Worm (Caenorhabditis elegans): ENCODE results near the gene cox-18.

Gene cox-18

DNA sequence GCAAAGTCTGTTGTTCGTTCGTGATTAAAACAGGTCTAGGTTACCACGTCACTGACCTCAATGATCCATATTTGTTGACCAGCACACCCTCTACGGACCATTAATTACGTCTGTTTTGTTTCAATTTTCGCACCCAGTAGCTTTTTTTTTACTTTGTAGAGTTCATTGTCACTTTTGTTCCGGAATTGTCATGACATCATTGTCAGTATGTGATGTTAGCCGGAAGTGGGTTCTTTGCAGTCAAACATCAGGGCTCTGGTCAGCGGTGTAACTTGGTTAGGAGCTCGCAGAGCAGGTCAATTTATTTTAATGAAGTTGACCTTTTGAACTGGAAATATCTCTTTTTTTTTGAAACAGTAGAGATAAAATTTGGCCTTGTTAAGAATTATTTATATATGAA is 39.4 kb downstream of the cox-18 start, which contains the start of gene C44B12.6:
TSS of gene C44B12.6 (minus strand) at position 101 of the 400 bp plus-strand sequence.
- TF ChIP-seq aha-1 (tag) (peak; percentile 38), zfp-2 (tag; optimal IDR thresholded peaks at IDR 0.05) (no peak)

- TF ChIP-seq nhr-28 (tag; optimal IDR thresholded peaks at IDR 0.05): peak; percentile 92
- TF ChIP-seq dve-1 (tag; optimal IDR thresholded peaks at IDR 0.05; ENCODE audit: insufficient read depth): peak; percentile 45
- peak; percentile 26 for TF ChIP-seq nhr-77 (tag; optimal IDR thresholded peaks at IDR 0.05)
- TF ChIP-seq mdl-1 (tag; optimal IDR thresholded peaks at IDR 0.05): peak in 1 of 2 experiments; percentile 30
- TF ChIP-seq daf-16 (GFP tag; optimal IDR thresholded peaks at IDR 0.05): no peak
- TF ChIP-seq daf-16 (tag; optimal IDR thresholded peaks at IDR 0.05): peak; percentile 93
- TF ChIP-seq pqm-1 (tag; optimal IDR thresholded peaks at IDR 0.05): peak; percentile 93
- no peak for TF ChIP-seq D1046.2 (GFP tag; IDR thresholded peaks at IDR 0.05)
- peak; percentile 86 for TF ChIP-seq dmd-6 (GFP tag; IDR thresholded peaks at IDR 0.05)
- no peak for TF ChIP-seq R02D3.7 (tag; optimal IDR thresholded peaks at IDR 0.05)
- TF ChIP-seq saeg-2 (GFP tag; IDR thresholded peaks at IDR 0.05): no peak
- peak; percentile 59 for TF ChIP-seq hlh-11 (tag; optimal IDR thresholded peaks at IDR 0.05)
These were observed 50.3 kb downstream of the cox-18 start for ce11 chrIV:1147594-1147993.

DNA sequence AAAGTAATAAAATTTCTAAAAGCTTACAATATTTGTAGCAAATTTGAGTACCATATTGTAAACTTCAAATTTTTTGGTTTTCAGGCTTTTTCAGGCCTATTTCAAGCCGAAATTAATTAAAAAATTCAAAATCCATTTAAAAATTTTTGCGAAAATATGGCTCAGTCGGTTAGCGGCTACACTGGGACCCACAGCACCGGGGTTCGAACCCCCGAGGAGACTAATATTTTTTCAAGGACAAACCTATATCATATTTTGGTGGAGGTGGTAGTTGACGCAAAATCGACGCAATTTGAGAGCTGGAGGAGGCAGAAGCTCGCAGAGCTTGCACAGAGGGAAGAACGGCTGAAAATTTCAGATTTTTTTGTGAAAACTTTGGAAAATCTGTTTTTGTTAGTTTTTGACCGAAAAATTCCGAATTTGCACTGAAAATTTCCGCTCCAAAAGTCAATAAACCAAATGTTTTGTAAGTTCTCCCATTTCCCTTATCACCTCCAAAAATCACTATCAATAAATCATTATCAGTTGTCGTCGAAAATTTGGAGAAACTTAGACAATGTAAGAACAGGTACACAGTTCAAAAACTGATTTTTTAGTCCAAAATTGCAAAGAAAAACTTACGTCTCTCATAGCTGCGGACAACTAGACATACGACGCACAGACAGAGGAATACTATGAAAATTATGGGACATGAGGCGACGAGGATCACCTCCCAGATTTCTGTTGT is 51.3 kb downstream of the cox-18 start:
- TF ChIP-seq hmg-1.1 (GFP tag; IDR thresholded peaks at IDR 0.05) (no peak), lin-38 (GFP tag; IDR thresholded peaks at IDR 0.05) (0 out of 2 replicates have a peak, but pooled peaks have one; percentile 34), zip-11 (GFP tag; IDR thresholded peaks at IDR 0.05) (no peak), tag-97 (GFP tag; IDR thresholded peaks at IDR 0.05) (no peak), aly-2 (tag; optimal IDR thresholded peaks at IDR 0.05) (no peak), nhr-41 (GFP tag; IDR thresholded peaks at IDR 0.05) (no peak), lsy-2 (tag; optimal IDR thresholded peaks at IDR 0.05) (no peak), unc-62 (GFP tag; optimal IDR thresholded peaks at IDR 0.05 in 1 of 2) (peak in 1 of 2 experiments; percentile 78), unc-62 (tag; optimal IDR thresholded peaks at IDR 0.05) (no peak), pha-4 (GFP tag; IDR thresholded peaks at IDR 0.05) (no peak), pha-4 (tag; optimal IDR thresholded peaks at IDR 0.05) (no peak), nhr-237 (tag; optimal IDR thresholded peaks at IDR 0.05) (no peak), nhr-28 (tag; optimal IDR thresholded peaks at IDR 0.05) (peak; percentile 84), sdz-12 (GFP tag; optimal IDR thresholded peaks at IDR 0.05) (no peak), spr-1 (tag; optimal IDR thresholded peaks at IDR 0.05) (no peak), skn-1 (tag; optimal IDR thresholded peaks at IDR 0.05) (no peak), duxl-1 (tag; optimal IDR thresholded peaks at IDR 0.05; ENCODE audit: poor library complexity) (no peak), dve-1 (tag; optimal IDR thresholded peaks at IDR 0.05; ENCODE audit: insufficient read depth) (no peak), zip-2 (tag; optimal IDR thresholded peaks at IDR 0.05) (no peak), attf-4 (tag; optimal IDR thresholded peaks at IDR 0.05) (no peak), ZK337.2 (GFP tag; IDR thresholded peaks at IDR 0.05) (no peak), egl-43 (GFP tag; IDR thresholded peaks at IDR 0.05) (no peak), gei-8 (GFP tag; optimal IDR thresholded peaks at IDR 0.05) (no peak), pqm-1 (tag; optimal IDR thresholded peaks at IDR 0.05) (peak; percentile 64), saeg-2 (GFP tag; IDR thresholded peaks at IDR 0.05) (no peak), nhr-111 (GFP tag; optimal IDR thresholded peaks at IDR 0.05) (no peak), zag-1 (tag; optimal IDR thresholded peaks at IDR 0.05) (no peak), lin-1 (GFP tag; IDR thresholded peaks at IDR 0.05) (0 out of 2 replicates have a peak, but pooled peaks have one; percentile 11), php-3 (GFP tag; IDR thresholded peaks at IDR 0.05) (peak; percentile 51; the same call in 1 of the 2 replicates), ztf-11 (tag; optimal IDR thresholded peaks at IDR 0.05) (no peak), daf-12 (tag; optimal IDR thresholded peaks at IDR 0.05) (no peak), dmd-8 (GFP tag; IDR thresholded peaks at IDR 0.05) (no peak), nhr-77 (tag; optimal IDR thresholded peaks at IDR 0.05) (peak; percentile 4), nhr-10 (tag; optimal IDR thresholded peaks at IDR 0.05) (no peak), dmd-6 (GFP tag; IDR thresholded peaks at IDR 0.05) (peak; percentile 78), fkh-10 (GFP tag; optimal IDR thresholded peaks at IDR 0.05) (no peak), Y48G9A.11 (GFP tag; IDR thresholded peaks at IDR 0.05) (no peak), daf-8 (GFP tag; IDR thresholded peaks at IDR 0.05) (no peak), ceh-28 (tag; optimal IDR thresholded peaks at IDR 0.05) (no peak), madf-9 (GFP tag; conservative IDR thresholded peaks at IDR 0.05) (no peak)
